Worm (Caenorhabditis elegans) whole organism, late embryonic: Measurements from ENCODE around the gene F40D4.12.

Experiments used
- ceh-30 ChIP-seq: fragments of 150-350 bp; optimal IDR thresholded peaks from 2 replicates; lab custom pipeline; 2014; ENCODE audit warnings: missing biosample characterization, missing genetic modification characterization
- lim-6 ChIP-seq: sonication (generic microtip); optimal IDR thresholded peaks from 2 replicates; lab custom pipeline; 2016; ENCODE audit warnings: missing genetic modification characterization, missing compliant biosample characterization
- pqm-1 ChIP-seq: sonication (generic microtip); optimal IDR thresholded peaks from 2 replicates; lab custom pipeline; 2016; ENCODE audit warnings: missing genetic modification characterization, missing compliant biosample characterization
- ztf-16 ChIP-seq: sonication (generic microtip); optimal IDR thresholded peaks from 2 replicates; lab custom pipeline; 2017; ENCODE audit warnings: missing genetic modification characterization, missing compliant biosample characterization

DNA sequence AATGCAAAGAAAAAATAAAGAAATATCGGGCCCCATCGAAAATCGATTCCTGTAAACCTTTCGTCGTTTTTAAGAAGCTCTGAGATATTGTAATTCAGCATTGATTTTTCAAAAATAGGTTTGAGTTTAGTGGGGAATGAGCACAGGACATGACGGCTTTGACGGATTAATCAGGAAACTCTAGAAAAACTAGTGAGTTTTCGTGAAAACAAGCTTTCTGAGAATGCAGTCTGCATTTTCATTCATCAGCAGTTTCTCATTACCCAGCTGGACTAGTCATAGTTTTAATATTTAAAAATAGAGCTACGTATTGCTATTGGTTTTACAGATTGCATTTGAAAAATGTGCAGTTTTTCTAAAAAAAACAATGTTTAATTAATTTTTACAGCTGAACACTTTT, 32.6 kb downstream of the F40D4.12 start, which contains the start of gene srz-47:
- TF ChIP-seq ceh-30 = no peak
- no peak for TF ChIP-seq pqm-1 (tag; lab: Kevin White, UChicago)
- no peak for TF ChIP-seq lim-6 (tag; lab: Kevin White, UChicago)
- no peak for TF ChIP-seq ztf-16 (tag; lab: Kevin White, UChicago)
